Worm (Caenorhabditis elegans) whole organism, L2 larva: ENCODE measurements around the gene F53F8.6.

Experiments used
- blmp-1 ChIP-seq: sonication (generic microtip); optimal IDR thresholded peaks from 2 replicates; lab custom pipeline; 2017; ENCODE audit warnings: missing genetic modification characterization, mild to moderate bottlenecking, missing compliant biosample characterization, antibody characterized with exemption, moderate library complexity; ENCODE audit not compliant: insufficient read depth
- dmd-4 ChIP-seq: sonication (generic microtip); optimal IDR thresholded peaks from 2 replicates; lab custom pipeline; 2017; ENCODE audit warnings: missing biosample characterization, missing genetic modification characterization
- lin-11 ChIP-seq: fragments of 150-350 bp; sonication (generic microtip); optimal IDR thresholded peaks from 2 replicates; lab custom pipeline; 2014; ENCODE audit warnings: missing biosample characterization, missing genetic modification characterization, inconsistent platforms, mixed read lengths
- nhr-129 ChIP-seq: fragments of 150-350 bp; optimal IDR thresholded peaks from 2 replicates; lab custom pipeline; 2014; ENCODE audit warnings: missing biosample characterization, missing genetic modification characterization
- unc-55 ChIP-seq: fragments of 150-350 bp; sonication (generic microtip); optimal IDR thresholded peaks from 3 replicates; lab custom pipeline; 2014; ENCODE audit warnings: missing biosample characterization, missing genetic modification reagents, missing genetic modification characterization
- ztf-1 ChIP-seq: fragments of 200-800 bp; sonication (Bioruptor generic); conservative IDR thresholded peaks from 2 replicates; pipeline ENCODE4 v1.3.6; 2022; ENCODE audit warnings: missing genetic modification characterization, missing compliant biosample characterization

- TF ChIP-seq blmp-1 (no peak), dmd-4 (tag; lab: Kevin White, UChicago) (no peak), unc-55 (GFP tag; lab: Kevin White, UChicago) (no peak), lin-11 (tag; lab: Kevin White, UChicago) (no peak), nhr-129 (tag; lab: Kevin White, UChicago) (no peak), ztf-1 (no peak)
Observed at ce11 chrV:20681824-20682223, 22.2 kb upstream of the F53F8.6 start.
